Worm (Caenorhabditis elegans) whole organism, early embryonic: Measurements from ENCODE around the gene B0034.1.

Experiments
- B0310.2 ChIP-seq: sonication (generic microtip); optimal IDR thresholded peaks from 2 replicates; lab custom pipeline; 2016; ENCODE audit warnings: mild to moderate bottlenecking, missing genetic modification characterization, missing compliant biosample characterization
- ama-1 ChIP-seq: fragments of 150-350 bp; optimal IDR thresholded peaks from 2 replicates; lab custom pipeline; 2014
- ets-7 ChIP-seq: sonication (generic microtip); optimal IDR thresholded peaks from 2 replicates; lab custom pipeline; 2016; ENCODE audit warnings: missing genotype, missing genetic modification characterization, missing compliant biosample characterization
- flt-1 ChIP-seq: fragments of 200-800 bp; sonication (Bioruptor generic); IDR thresholded peaks from 2 replicates; pipeline ENCODE4 v1.3.6; 2022; ENCODE audit warnings: missing genetic modification characterization, missing compliant biosample characterization
- hmg-4 ChIP-seq: fragments of 200-800 bp; sonication (Bioruptor generic); optimal IDR thresholded peaks from 2 replicates; lab custom pipeline; 2018; ENCODE audit warnings: mild to moderate bottlenecking, missing genetic modification characterization, missing compliant biosample characterization
- pes-1 ChIP-seq: fragments of 200-800 bp; sonication (Bioruptor generic); IDR thresholded peaks from 2 replicates; pipeline ENCODE4 v1.3.6; 2022; ENCODE audit warnings: missing genetic modification reagents, missing genetic modification characterization, missing compliant biosample characterization
- tra-4 ChIP-seq: sonication (generic microtip); optimal IDR thresholded peaks from 2 replicates; lab custom pipeline; 2017; ENCODE audit warnings: missing genetic modification characterization, missing compliant biosample characterization

- no peak for TF ChIP-seq ama-1 (lab: Kevin White, UChicago)
- TF ChIP-seq B0310.2 (tag; lab: Kevin White, UChicago) = no peak
- no peak for TF ChIP-seq tra-4 (tag; lab: Kevin White, UChicago)
- TF ChIP-seq hmg-4 (GFP tag; lab: Kevin White, UChicago) = no peak
- TF ChIP-seq ets-7 (tag; lab: Kevin White, UChicago) = no peak
- no peak for TF ChIP-seq flt-1 (GFP tag; lab: Robert Waterston, UW)
- no peak for TF ChIP-seq pes-1 (GFP tag; lab: Robert Waterston, UW)
These were observed 10.3 kb upstream of the B0034.1 start for ce11 chrII:5957803-5958367.
